Worm (Caenorhabditis elegans) whole organism, early embryonic: ENCODE data around the gene str-174.

Experiments used
- B0310.2 ChIP-seq: sonication (generic microtip); optimal IDR thresholded peaks from 2 replicates; lab custom pipeline; 2016; ENCODE audit warnings: mild to moderate bottlenecking, missing genetic modification characterization, missing compliant biosample characterization
- F13C5.2 ChIP-seq: sonication (generic microtip); optimal IDR thresholded peaks from 2 replicates; lab custom pipeline; 2017; ENCODE audit warnings: mild to moderate bottlenecking, missing genetic modification characterization, inconsistent platforms, missing compliant biosample characterization
- aly-1 ChIP-seq: sonication (generic microtip); optimal IDR thresholded peaks from 2 replicates; lab custom pipeline; 2016; ENCODE audit warnings: missing genetic modification characterization, missing compliant biosample characterization
- ama-1 ChIP-seq: fragments of 150-350 bp; optimal IDR thresholded peaks from 2 replicates; lab custom pipeline; 2014
- ceh-13 ChIP-seq: fragments of 200-800 bp; sonication (Bioruptor generic); optimal IDR thresholded peaks from 2 replicates; lab custom pipeline; 2018; ENCODE audit warnings: mild to moderate bottlenecking, missing genetic modification characterization, missing compliant biosample characterization
- ceh-36 ChIP-seq: sonication (generic microtip); optimal IDR thresholded peaks from 2 replicates; lab custom pipeline; 2016; ENCODE audit warnings: missing genetic modification characterization, inconsistent platforms, missing compliant biosample characterization
- ets-7 ChIP-seq: sonication (generic microtip); optimal IDR thresholded peaks from 2 replicates; lab custom pipeline; 2016; ENCODE audit warnings: missing genotype, missing genetic modification characterization, missing compliant biosample characterization
- flt-1 ChIP-seq: fragments of 200-800 bp; sonication (Bioruptor generic); IDR thresholded peaks from 2 replicates; pipeline ENCODE4 v1.3.6; 2022; ENCODE audit warnings: missing genetic modification characterization, missing compliant biosample characterization
- hmbx-1 ChIP-seq: sonication (generic microtip); optimal IDR thresholded peaks from 2 replicates; lab custom pipeline; 2016; ENCODE audit warnings: mild to moderate bottlenecking, missing genetic modification characterization, missing compliant biosample characterization
- hmg-4 ChIP-seq: fragments of 200-800 bp; sonication (Bioruptor generic); optimal IDR thresholded peaks from 2 replicates; lab custom pipeline; 2018; ENCODE audit warnings: mild to moderate bottlenecking, missing genetic modification characterization, missing compliant biosample characterization
- hnd-1 ChIP-seq: sonication (generic microtip); optimal IDR thresholded peaks from 2 replicates; lab custom pipeline; 2016; ENCODE audit warnings: missing genetic modification characterization, missing compliant biosample characterization
- pes-1 ChIP-seq: fragments of 200-800 bp; sonication (Bioruptor generic); IDR thresholded peaks from 2 replicates; pipeline ENCODE4 v1.3.6; 2022; ENCODE audit warnings: missing genetic modification reagents, missing genetic modification characterization, missing compliant biosample characterization
- scrt-1 ChIP-seq: fragments of 200-800 bp; sonication (Bioruptor generic); IDR thresholded peaks from 2 replicates; pipeline ENCODE4 v1.3.6; 2022; ENCODE audit warnings: missing genetic modification characterization, missing compliant biosample characterization
- sea-1 ChIP-seq: fragments of 200-800 bp; sonication (Bioruptor generic); conservative IDR thresholded peaks from 2 replicates; pipeline ENCODE4 v1.3.6; 2022; ENCODE audit warnings: missing genetic modification characterization, missing compliant biosample characterization
- tbx-11 ChIP-seq: fragments of 200-800 bp; sonication (Bioruptor generic); IDR thresholded peaks from 2 replicates; pipeline ENCODE4 v1.3.6; 2022; ENCODE audit warnings: missing genetic modification characterization, missing compliant biosample characterization
- tbx-37 ChIP-seq: fragments of 200-800 bp; sonication (Bioruptor generic); conservative IDR thresholded peaks from 2 replicates; pipeline ENCODE4 v1.3.6; 2022; ENCODE audit warnings: missing genetic modification reagents, missing genetic modification characterization, missing compliant biosample characterization
- tra-4 ChIP-seq: sonication (generic microtip); optimal IDR thresholded peaks from 2 replicates; lab custom pipeline; 2017; ENCODE audit warnings: missing genetic modification characterization, missing compliant biosample characterization

str-174 gene

DNA sequence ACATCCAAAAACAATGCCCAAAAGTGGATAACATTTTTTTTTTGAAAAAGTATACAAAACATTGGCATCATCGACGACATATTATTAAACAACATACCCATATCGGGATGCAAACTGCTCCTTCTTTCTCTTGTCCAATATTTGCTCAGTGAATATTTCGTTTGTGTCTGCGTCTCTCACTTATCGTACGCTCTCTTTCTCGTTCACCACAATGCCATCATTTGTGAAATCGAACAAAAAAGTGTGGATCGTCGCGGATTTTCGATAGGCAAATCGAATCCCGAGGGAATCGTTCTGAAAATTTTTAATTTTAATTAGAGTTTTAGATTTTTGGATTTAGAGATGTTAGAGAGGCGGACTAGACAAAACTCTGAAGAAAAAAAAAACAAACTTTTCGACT lies 27.7 kb downstream of the str-174 start, which contains the start of gene tat-2:
Gene tat-2, minus strand, starts transcription at position 101 of the 400 bp plus-strand sequence.
- TF ChIP-seq scrt-1 (GFP tag; lab: Robert Waterston, UW), result no peak
- TF ChIP-seq tbx-37, result no peak
- no peak for TF ChIP-seq F13C5.2 (tag; lab: Kevin White, UChicago)
- TF ChIP-seq B0310.2 (tag; lab: Kevin White, UChicago), result no peak
- no peak for TF ChIP-seq ama-1
- TF ChIP-seq pes-1, result no peak
- TF ChIP-seq hnd-1 (tag; lab: Kevin White, UChicago), result no peak
- no peak for TF ChIP-seq sea-1 (GFP tag; lab: Robert Waterston, UW)
- TF ChIP-seq ceh-13 (GFP tag; lab: Kevin White, UChicago), result no peak
- TF ChIP-seq tbx-11 (GFP tag; lab: Robert Waterston, UW), result no peak
- no peak for TF ChIP-seq ets-7

DNA sequence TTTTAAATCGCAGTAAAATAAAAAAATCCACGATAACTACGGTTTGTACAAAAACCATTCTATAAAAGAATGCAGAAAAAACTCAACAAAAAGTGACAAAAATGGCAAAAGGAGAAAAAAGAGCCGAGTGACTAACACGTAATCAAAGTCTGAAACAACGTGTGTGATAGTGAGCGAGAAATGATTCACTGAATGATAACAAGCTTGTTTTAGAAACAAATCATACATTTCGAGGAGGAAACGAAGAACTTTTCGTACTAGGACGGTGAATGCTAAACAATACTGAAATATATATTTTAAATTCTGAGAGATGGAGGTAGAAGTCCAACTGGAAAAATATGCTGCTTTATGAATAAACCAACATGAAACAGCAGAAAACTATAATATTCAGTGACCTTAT lies 32.5 kb downstream of the str-174 start:
- TF ChIP-seq pes-1, result no peak
- TF ChIP-seq scrt-1 (GFP tag; lab: Robert Waterston, UW), result no peak

ce11 chrIV:4829641-4830040 lies 44.9 kb downstream of the str-174 start:
- TF ChIP-seq tra-4 (tag; lab: Kevin White, UChicago), result no peak
- no peak for TF ChIP-seq tbx-37
- TF ChIP-seq ets-7, result no peak
- TF ChIP-seq scrt-1 (GFP tag; lab: Robert Waterston, UW), result no peak
- no peak for TF ChIP-seq hnd-1 (tag; lab: Kevin White, UChicago)
- no peak for TF ChIP-seq hmg-4 (GFP tag; lab: Kevin White, UChicago)
- no peak for TF ChIP-seq ceh-13 (GFP tag; lab: Kevin White, UChicago)
- TF ChIP-seq B0310.2 (tag; lab: Kevin White, UChicago), result no peak
- TF ChIP-seq hmbx-1 (tag; lab: Kevin White, UChicago), result no peak
- no peak for TF ChIP-seq flt-1 (GFP tag; lab: Robert Waterston, UW)
- TF ChIP-seq ceh-36 (tag; lab: Kevin White, UChicago), result no peak
- no peak for TF ChIP-seq pes-1
- no peak for TF ChIP-seq sea-1 (GFP tag; lab: Robert Waterston, UW)
- no peak for TF ChIP-seq F13C5.2 (tag; lab: Kevin White, UChicago)
- no peak for TF ChIP-seq ama-1
- no peak for TF ChIP-seq tbx-11 (GFP tag; lab: Robert Waterston, UW)
- no peak for TF ChIP-seq aly-1

DNA sequence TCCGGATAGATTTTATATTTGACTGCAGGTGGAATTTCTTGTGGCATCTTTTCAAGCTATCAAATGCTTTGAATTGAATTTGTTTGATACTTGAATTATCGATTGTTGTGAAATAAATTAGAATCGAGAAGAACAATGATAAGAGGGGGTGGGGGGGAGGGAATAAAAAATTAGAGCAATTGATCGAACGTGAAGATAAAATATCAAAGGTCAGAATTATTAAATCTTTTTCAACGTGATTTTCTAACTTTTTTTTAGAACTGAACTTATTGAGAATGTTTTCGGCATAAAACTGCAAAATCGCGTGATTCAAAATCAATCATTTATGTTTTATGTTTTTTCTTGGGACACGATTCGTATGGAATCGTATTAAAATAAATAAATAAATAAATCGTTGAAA lies 47.3 kb downstream of the str-174 start, which contains the start of gene mpz-4:
Gene mpz-4, minus strand, starts transcription at position 101 of the 400 bp plus-strand sequence.
- TF ChIP-seq hmg-4 (GFP tag; lab: Kevin White, UChicago), result no peak
- no peak for TF ChIP-seq B0310.2 (tag; lab: Kevin White, UChicago)
- no peak for TF ChIP-seq ceh-13 (GFP tag; lab: Kevin White, UChicago)
- no peak for TF ChIP-seq scrt-1 (GFP tag; lab: Robert Waterston, UW)
- TF ChIP-seq ceh-36 (tag; lab: Kevin White, UChicago), result no peak
- no peak for TF ChIP-seq tra-4 (tag; lab: Kevin White, UChicago)
